Worm (Caenorhabditis elegans) whole organism, L4/young adult: Measurements from ENCODE around the gene vha-13.

Experiments used
- W03F9.2 ChIP-seq: fragments of 150-350 bp; optimal IDR thresholded peaks from 2 replicates; lab custom pipeline; 2014; ENCODE audit warnings: missing biosample characterization, missing genetic modification characterization
- him-1 ChIP-seq: sonication (generic microtip); optimal IDR thresholded peaks from 2 replicates; lab custom pipeline; 2016; ENCODE audit warnings: missing genotype, missing genetic modification reagents, missing genetic modification characterization, missing compliant biosample characterization

ce11 chrV:14324502-14325467 lies 26.7 kb upstream of the vha-13 start, which contains the start of the genes F47B8.4 and F47B8.18:
- TF ChIP-seq him-1 (tag; lab: Kevin White, UChicago), result no peak
- no peak for TF ChIP-seq W03F9.2 (tag; lab: Kevin White, UChicago)
